Worm (Caenorhabditis elegans) whole organism, L2 larva: Measurements from ENCODE around the gene M02D8.7.

Experiments
- F13H6.1 ChIP-seq: sonication (generic microtip); optimal IDR thresholded peaks from 2 replicates; lab custom pipeline; 2016; ENCODE audit warnings: missing genetic modification characterization, missing compliant biosample characterization
- R02D3.7 ChIP-seq: fragments of 150-350 bp; optimal IDR thresholded peaks from 2 replicates; lab custom pipeline; 2014; ENCODE audit warnings: missing biosample characterization, missing genetic modification characterization
- Y55F3AM.14 ChIP-seq: fragments of 200-800 bp; sonication (Bioruptor generic); optimal IDR thresholded peaks from 2 replicates; lab custom pipeline; 2018; ENCODE audit warnings: mild to moderate bottlenecking, missing genetic modification characterization, missing compliant biosample characterization
- aly-2 ChIP-seq: fragments of 150-350 bp; optimal IDR thresholded peaks from 2 replicates; lab custom pipeline; 2014; ENCODE audit warnings: missing biosample characterization, missing genetic modification characterization
- ama-1 ChIP-seq: fragments of 150-350 bp; optimal IDR thresholded peaks from 2 replicates; lab custom pipeline; 2018; ENCODE audit warnings: inconsistent platforms
- ceh-16 ChIP-seq: fragments of 150-350 bp; optimal IDR thresholded peaks from 2 replicates; lab custom pipeline; 2014; ENCODE audit warnings: missing biosample characterization, missing genetic modification characterization
- crh-2 ChIP-seq: sonication (generic microtip); optimal IDR thresholded peaks from 2 replicates; lab custom pipeline; 2017; ENCODE audit warnings: missing biosample characterization, missing genetic modification characterization
- elt-1 ChIP-seq: fragments of 150-350 bp; optimal IDR thresholded peaks from 2 replicates; lab custom pipeline; 2014; ENCODE audit warnings: missing biosample characterization, missing genetic modification characterization
- lin-11 ChIP-seq: fragments of 150-350 bp; sonication (generic microtip); optimal IDR thresholded peaks from 2 replicates; lab custom pipeline; 2014; ENCODE audit warnings: missing biosample characterization, missing genetic modification characterization, inconsistent platforms, mixed read lengths
- lin-13 ChIP-seq: fragments of 150-350 bp; optimal IDR thresholded peaks from 2 replicates; lab custom pipeline; 2014; ENCODE audit warnings: missing biosample characterization, missing genetic modification reagents, missing genetic modification characterization
- lin-39 ChIP-seq: fragments of 150-350 bp; optimal IDR thresholded peaks from 2 replicates; lab custom pipeline; 2014; ENCODE audit warnings: missing biosample characterization, missing genetic modification reagents, missing genetic modification characterization
- lsy-2 ChIP-seq, 2 experiments: fragments of 150-350 bp in 1 of 2; sonication (generic microtip) in 1 of 2; optimal IDR thresholded peaks; 2 replicates each; lab custom pipeline; 2014 to 2017; ENCODE audit warnings: missing biosample characterization in 2 of 2, missing genetic modification characterization in 2 of 2
- mab-5 ChIP-seq: fragments of 150-350 bp; optimal IDR thresholded peaks from 2 replicates; lab custom pipeline; 2014; ENCODE audit warnings: missing biosample characterization, missing genetic modification characterization
- mbf-1 ChIP-seq: sonication (generic microtip); optimal IDR thresholded peaks from 2 replicates; lab custom pipeline; 2017; ENCODE audit warnings: missing biosample characterization, missing genetic modification characterization
- mdl-1 ChIP-seq, 2 experiments: fragments of 150-350 bp in 1 of 2; sonication (generic microtip) in 1 of 2; optimal IDR thresholded peaks; 2 replicates each; lab custom pipeline; 2017; ENCODE audit warnings: missing biosample characterization in 2 of 2, missing genetic modification characterization in 2 of 2
- nhr-10 ChIP-seq: sonication (generic microtip); optimal IDR thresholded peaks from 2 replicates; lab custom pipeline; 2017; ENCODE audit warnings: missing biosample characterization, missing genetic modification characterization
- nhr-129 ChIP-seq: fragments of 150-350 bp; optimal IDR thresholded peaks from 2 replicates; lab custom pipeline; 2014; ENCODE audit warnings: missing biosample characterization, missing genetic modification characterization
- nhr-21 ChIP-seq: fragments of 150-350 bp; optimal IDR thresholded peaks from 2 replicates; lab custom pipeline; 2014; ENCODE audit warnings: missing biosample characterization, missing genetic modification characterization
- nhr-23 ChIP-seq: fragments of 150-350 bp; optimal IDR thresholded peaks from 2 replicates; lab custom pipeline; 2014; ENCODE audit warnings: missing biosample characterization, missing genetic modification reagents, missing genetic modification characterization
- nhr-77 ChIP-seq: fragments of 150-350 bp; optimal IDR thresholded peaks from 2 replicates; lab custom pipeline; 2014; ENCODE audit warnings: missing biosample characterization, missing genetic modification characterization
- peb-1 ChIP-seq: fragments of 150-350 bp; optimal IDR thresholded peaks from 2 replicates; lab custom pipeline; 2014; ENCODE audit warnings: missing biosample characterization, missing genetic modification characterization
- sem-4 ChIP-seq: fragments of 150-350 bp; optimal IDR thresholded peaks from 2 replicates; lab custom pipeline; 2014; ENCODE audit warnings: missing biosample characterization, missing genetic modification reagents, missing genetic modification characterization
- skn-1 ChIP-seq: sonication (generic microtip); optimal IDR thresholded peaks from 2 replicates; lab custom pipeline; 2017; ENCODE audit warnings: missing biosample characterization, missing genetic modification characterization
- sma-9 ChIP-seq, 2 experiments: fragments of 150-350 bp in 1 of 2; sonication (generic microtip) in 1 of 2; optimal IDR thresholded peaks; 2 replicates each; lab custom pipeline; 2014 to 2016; ENCODE audit warnings: missing genetic modification characterization in 2 of 2, mild to moderate bottlenecking in 1 of 2, missing biosample characterization in 1 of 2, missing compliant biosample characterization in 1 of 2, missing genetic modification reagents in 1 of 2, moderate library complexity in 1 of 2
- snpc-4 ChIP-seq: fragments of 150-350 bp; optimal IDR thresholded peaks from 2 replicates; lab custom pipeline; 2014; ENCODE audit warnings: missing biosample characterization, missing genetic modification characterization
- unc-55 ChIP-seq: fragments of 150-350 bp; sonication (generic microtip); optimal IDR thresholded peaks from 3 replicates; lab custom pipeline; 2014; ENCODE audit warnings: missing biosample characterization, missing genetic modification reagents, missing genetic modification characterization
- zag-1 ChIP-seq: fragments of 150-350 bp; optimal IDR thresholded peaks from 2 replicates; lab custom pipeline; 2014; ENCODE audit warnings: missing biosample characterization, missing genetic modification characterization
- ztf-1 ChIP-seq: fragments of 200-800 bp; sonication (Bioruptor generic); conservative IDR thresholded peaks from 2 replicates; pipeline ENCODE4 v1.3.6; 2022; ENCODE audit warnings: missing genetic modification characterization, missing compliant biosample characterization
- ztf-11 ChIP-seq: sonication (generic microtip); optimal IDR thresholded peaks from 2 replicates; lab custom pipeline; 2017; ENCODE audit warnings: missing biosample characterization, missing genetic modification characterization
- ztf-4 ChIP-seq: fragments of 150-350 bp; optimal IDR thresholded peaks from 2 replicates; lab custom pipeline; 2014; ENCODE audit warnings: missing biosample characterization, missing genetic modification characterization

The M02D8.7 gene

ce11 chrX:8770316-8770715, 27.5 kb upstream of the M02D8.7 start:
- TF ChIP-seq snpc-4 (tag; lab: Kevin White, UChicago) (no peak), aly-2 (tag; lab: Kevin White, UChicago) (no peak), ztf-11 (tag; lab: Kevin White, UChicago) (no peak), mdl-1 (tag; optimal IDR thresholded peaks at IDR 0.05; lab: Kevin White, UChicago) (no peak), nhr-23 (no peak), crh-2 (tag; lab: Kevin White, UChicago) (no peak), nhr-129 (tag; lab: Kevin White, UChicago) (no peak), ceh-16 (no peak), sem-4 (tag; lab: Kevin White, UChicago) (no peak), R02D3.7 (no peak), lin-13 (no peak), mab-5 (tag; lab: Kevin White, UChicago) (no peak), lsy-2 (tag; optimal IDR thresholded peaks at IDR 0.05; lab: Kevin White, UChicago) (no peak)

- TF ChIP-seq mab-5 (tag; lab: Kevin White, UChicago) = peak; percentile 42
- TF ChIP-seq lsy-2 (tag; optimal IDR thresholded peaks at IDR 0.05; lab: Kevin White, UChicago) = peak in 1 of 2 experiments; percentile 13
- no peak for TF ChIP-seq nhr-77
- TF ChIP-seq sma-9 (GFP tag; optimal IDR thresholded peaks at IDR 0.05; lab: Kevin White, UChicago) = peak; percentile 13
- TF ChIP-seq sma-9 (tag; optimal IDR thresholded peaks at IDR 0.05; lab: Kevin White, UChicago) = no peak
- peak; percentile 28 for TF ChIP-seq nhr-129 (tag; lab: Kevin White, UChicago)
These were observed 21.2 kb upstream of the M02D8.7 start for ce11 chrX:8764044-8764443.

- no peak for TF ChIP-seq nhr-10 (tag; lab: Kevin White, UChicago)
- TF ChIP-seq zag-1 (tag; lab: Kevin White, UChicago) = no peak
- TF ChIP-seq unc-55 (GFP tag; lab: Kevin White, UChicago) = no peak
- no peak for TF ChIP-seq ama-1
- TF ChIP-seq R02D3.7 = no peak
- TF ChIP-seq elt-1 (tag; lab: Kevin White, UChicago) = no peak
- TF ChIP-seq ztf-1 = no peak
- no peak for TF ChIP-seq sma-9 (GFP tag; optimal IDR thresholded peaks at IDR 0.05; lab: Kevin White, UChicago)
- TF ChIP-seq sma-9 (tag; optimal IDR thresholded peaks at IDR 0.05; lab: Kevin White, UChicago) = no peak
- no peak for TF ChIP-seq lin-11 (tag; lab: Kevin White, UChicago)
- no peak for TF ChIP-seq mbf-1 (tag; lab: Kevin White, UChicago)
- TF ChIP-seq nhr-21 = no peak
- no peak for TF ChIP-seq skn-1 (tag; lab: Kevin White, UChicago)
- no peak for TF ChIP-seq lin-13
- TF ChIP-seq ztf-11 (tag; lab: Kevin White, UChicago) = no peak
These were observed 20.8 kb upstream of the M02D8.7 start, which contains the start of gene zig-12 for ce11 chrX:8763607-8764006. TSS of gene zig-12 (plus strand) at chrX:8763907.

ce11 chrX:8762927-8763326, 20.1 kb upstream of the M02D8.7 start:
- TF ChIP-seq elt-1 (tag; lab: Kevin White, UChicago) (no peak), lin-39 (tag; lab: Kevin White, UChicago) (no peak), snpc-4 (tag; lab: Kevin White, UChicago) (no peak), F13H6.1 (tag; lab: Kevin White, UChicago) (peak; percentile 59), sma-9 (GFP tag; optimal IDR thresholded peaks at IDR 0.05; lab: Kevin White, UChicago) (peak; percentile 39), sma-9 (tag; optimal IDR thresholded peaks at IDR 0.05; lab: Kevin White, UChicago) (no peak), nhr-129 (tag; lab: Kevin White, UChicago) (peak; percentile 2), R02D3.7 (no peak)
- TF ChIP-seq, all 48 proteins: peak for 3

ce11 chrX:8761497-8761896, 18.7 kb upstream of the M02D8.7 start, which contains the start of gene M02D8.5:
TSS of gene M02D8.5 (minus strand) at chrX:8761597.
- no peak for TF ChIP-seq nhr-77
- no peak for TF ChIP-seq elt-1 (tag; lab: Kevin White, UChicago)
- TF ChIP-seq Y55F3AM.14 (GFP tag; lab: Kevin White, UChicago) = no peak
- no peak for TF ChIP-seq crh-2 (tag; lab: Kevin White, UChicago)
- TF ChIP-seq nhr-10 (tag; lab: Kevin White, UChicago) = no peak

ce11 chrX:8761060-8761459, 18.3 kb upstream of the M02D8.7 start:
- TF ChIP-seq sma-9 (GFP tag; optimal IDR thresholded peaks at IDR 0.05; lab: Kevin White, UChicago) (peak; percentile 63), sma-9 (tag; optimal IDR thresholded peaks at IDR 0.05; lab: Kevin White, UChicago) (no peak), crh-2 (tag; lab: Kevin White, UChicago) (peak; percentile 11), peb-1 (no peak), F13H6.1 (tag; lab: Kevin White, UChicago) (peak; percentile 20), lsy-2 (tag; optimal IDR thresholded peaks at IDR 0.05; lab: Kevin White, UChicago) (peak in 1 of 2 experiments; percentile 6), ztf-4 (tag; lab: Kevin White, UChicago) (no peak), Y55F3AM.14 (GFP tag; lab: Kevin White, UChicago) (no peak), nhr-10 (tag; lab: Kevin White, UChicago) (no peak), mab-5 (tag; lab: Kevin White, UChicago) (peak; percentile 57)
